Worm (Caenorhabditis elegans): ENCODE measurements around the gene H12D21.5.

Gene H12D21.5

ce11 chrV:14893355-14894050 is at the start of gene H12D21.5, which contains the start of gene mpst-2:
H12D21.5 (plus strand) TSS chrV:14894000.
mpst-2 (minus strand) TSS chrV:14893455.
- TF ChIP-seq ama-1 (optimal IDR thresholded peaks at IDR 0.05) (no peak), pes-1 (GFP tag; IDR thresholded peaks at IDR 0.05) (no peak), B0310.2 (tag; optimal IDR thresholded peaks at IDR 0.05) (no peak), ceh-13 (GFP tag; optimal IDR thresholded peaks at IDR 0.05) (no peak), tbx-37 (GFP tag; conservative IDR thresholded peaks at IDR 0.05) (no peak), F13C5.2 (tag; optimal IDR thresholded peaks at IDR 0.05) (no peak), ceh-36 (tag; optimal IDR thresholded peaks at IDR 0.05) (no peak), aly-1 (tag; optimal IDR thresholded peaks at IDR 0.05) (no peak), hnd-1 (tag; optimal IDR thresholded peaks at IDR 0.05) (no peak), ets-7 (tag; optimal IDR thresholded peaks at IDR 0.05) (no peak), flt-1 (GFP tag; IDR thresholded peaks at IDR 0.05) (no peak), hmbx-1 (tag; optimal IDR thresholded peaks at IDR 0.05) (no peak), tra-4 (tag; optimal IDR thresholded peaks at IDR 0.05) (no peak), hmg-4 (GFP tag; optimal IDR thresholded peaks at IDR 0.05) (no peak), scrt-1 (GFP tag; IDR thresholded peaks at IDR 0.05) (no peak)

- 0 out of 2 replicates have a peak, but pooled peaks have one; percentile 11 for TF ChIP-seq tbx-37 (GFP tag; conservative IDR thresholded peaks at IDR 0.05)
- no peak for TF ChIP-seq ceh-36 (tag; optimal IDR thresholded peaks at IDR 0.05)
These were observed 46.4 kb upstream of the H12D21.5 start, which contains the start of gene ret-1 for ce11 chrV:14847291-14847915. ret-1 (minus strand) TSS chrV:14847413.

- TF ChIP-seq tbx-37 (GFP tag; conservative IDR thresholded peaks at IDR 0.05), result no peak
- TF ChIP-seq ceh-36 (tag; optimal IDR thresholded peaks at IDR 0.05), result no peak
- TF ChIP-seq flt-1 (GFP tag; IDR thresholded peaks at IDR 0.05), result no peak
- no peak for TF ChIP-seq hmbx-1 (tag; optimal IDR thresholded peaks at IDR 0.05)
- TF ChIP-seq scrt-1 (GFP tag; IDR thresholded peaks at IDR 0.05), result no peak
- TF ChIP-seq ama-1 (optimal IDR thresholded peaks at IDR 0.05), result no peak
- TF ChIP-seq tra-4 (tag; optimal IDR thresholded peaks at IDR 0.05), result no peak
- TF ChIP-seq B0310.2 (tag; optimal IDR thresholded peaks at IDR 0.05), result no peak
- TF ChIP-seq ets-7 (tag; optimal IDR thresholded peaks at IDR 0.05), result no peak
- TF ChIP-seq hmg-4 (GFP tag; optimal IDR thresholded peaks at IDR 0.05), result no peak
- no peak for TF ChIP-seq pes-1 (GFP tag; IDR thresholded peaks at IDR 0.05)
- TF ChIP-seq ceh-13 (GFP tag; optimal IDR thresholded peaks at IDR 0.05), result no peak
- no peak for TF ChIP-seq hnd-1 (tag; optimal IDR thresholded peaks at IDR 0.05)
- no peak for TF ChIP-seq tbx-11 (GFP tag; IDR thresholded peaks at IDR 0.05)
These were observed 45.1 kb upstream of the H12D21.5 start for ce11 chrV:14848510-14849206.

ce11 chrV:14849628-14850027 is 44.2 kb upstream of the H12D21.5 start:
- no peak for TF ChIP-seq scrt-1 (GFP tag; IDR thresholded peaks at IDR 0.05)
- no peak for TF ChIP-seq hnd-1 (tag; optimal IDR thresholded peaks at IDR 0.05)
- no peak for TF ChIP-seq aly-1 (tag; optimal IDR thresholded peaks at IDR 0.05)

- TF ChIP-seq flt-1 (GFP tag; IDR thresholded peaks at IDR 0.05) (no peak), sea-1 (GFP tag; conservative IDR thresholded peaks at IDR 0.05) (no peak), tbx-37 (GFP tag; conservative IDR thresholded peaks at IDR 0.05) (no peak), ama-1 (optimal IDR thresholded peaks at IDR 0.05) (no peak), hnd-1 (tag; optimal IDR thresholded peaks at IDR 0.05) (no peak), pes-1 (GFP tag; IDR thresholded peaks at IDR 0.05) (no peak), scrt-1 (GFP tag; IDR thresholded peaks at IDR 0.05) (no peak), tra-4 (tag; optimal IDR thresholded peaks at IDR 0.05) (no peak)
These were observed 43.3 kb upstream of the H12D21.5 start for ce11 chrV:14850530-14850929.

ce11 chrV:14851206-14851605 is 42.6 kb upstream of the H12D21.5 start:
- TF ChIP-seq tbx-37 (GFP tag; conservative IDR thresholded peaks at IDR 0.05) (no peak), F13C5.2 (tag; optimal IDR thresholded peaks at IDR 0.05) (no peak), ets-7 (tag; optimal IDR thresholded peaks at IDR 0.05) (no peak), tbx-11 (GFP tag; IDR thresholded peaks at IDR 0.05) (no peak)

- no peak for TF ChIP-seq sea-1 (GFP tag; conservative IDR thresholded peaks at IDR 0.05)
- TF ChIP-seq hnd-1 (tag; optimal IDR thresholded peaks at IDR 0.05), result no peak
- TF ChIP-seq F13C5.2 (tag; optimal IDR thresholded peaks at IDR 0.05), result no peak
- TF ChIP-seq hmbx-1 (tag; optimal IDR thresholded peaks at IDR 0.05), result no peak
- no peak for TF ChIP-seq flt-1 (GFP tag; IDR thresholded peaks at IDR 0.05)
- TF ChIP-seq ama-1 (optimal IDR thresholded peaks at IDR 0.05), result no peak
- no peak for TF ChIP-seq B0310.2 (tag; optimal IDR thresholded peaks at IDR 0.05)
- TF ChIP-seq scrt-1 (GFP tag; IDR thresholded peaks at IDR 0.05), result no peak
- no peak for TF ChIP-seq tra-4 (tag; optimal IDR thresholded peaks at IDR 0.05)
- no peak for TF ChIP-seq ceh-13 (GFP tag; optimal IDR thresholded peaks at IDR 0.05)
- TF ChIP-seq tbx-11 (GFP tag; IDR thresholded peaks at IDR 0.05), result no peak
- TF ChIP-seq pes-1 (GFP tag; IDR thresholded peaks at IDR 0.05), result no peak
These were observed 41.8 kb upstream of the H12D21.5 start for ce11 chrV:14851972-14852371.

ce11 chrV:14852620-14853019 is 41.2 kb upstream of the H12D21.5 start:
- TF ChIP-seq hmbx-1 (tag; optimal IDR thresholded peaks at IDR 0.05) (no peak), tbx-11 (GFP tag; IDR thresholded peaks at IDR 0.05) (no peak), tbx-37 (GFP tag; conservative IDR thresholded peaks at IDR 0.05) (no peak), hnd-1 (tag; optimal IDR thresholded peaks at IDR 0.05) (no peak), ceh-13 (GFP tag; optimal IDR thresholded peaks at IDR 0.05) (no peak), tra-4 (tag; optimal IDR thresholded peaks at IDR 0.05) (no peak), F13C5.2 (tag; optimal IDR thresholded peaks at IDR 0.05) (no peak), pes-1 (GFP tag; IDR thresholded peaks at IDR 0.05) (no peak), aly-1 (tag; optimal IDR thresholded peaks at IDR 0.05) (no peak), hmg-4 (GFP tag; optimal IDR thresholded peaks at IDR 0.05) (no peak), ama-1 (optimal IDR thresholded peaks at IDR 0.05) (no peak), ets-7 (tag; optimal IDR thresholded peaks at IDR 0.05) (no peak), ceh-36 (tag; optimal IDR thresholded peaks at IDR 0.05) (no peak), B0310.2 (tag; optimal IDR thresholded peaks at IDR 0.05) (no peak), sea-1 (GFP tag; conservative IDR thresholded peaks at IDR 0.05) (no peak), flt-1 (GFP tag; IDR thresholded peaks at IDR 0.05) (no peak), scrt-1 (GFP tag; IDR thresholded peaks at IDR 0.05) (no peak)
